Worm (Caenorhabditis elegans): Measurements from ENCODE around the gene Y54G2A.76.

Gene Y54G2A.76

ce11 chrIV:2846264-2846663, 37.1 kb downstream of the Y54G2A.76 start, which contains the start of gene Y54G2A.40 (continued):
- TF ChIP-seq dve-1 (tag; optimal IDR thresholded peaks at IDR 0.05; ENCODE audit: insufficient read depth) (peak; percentile 28), rbr-2 (tag; optimal IDR thresholded peaks at IDR 0.05) (no peak), hlh-11 (tag; optimal IDR thresholded peaks at IDR 0.05) (no peak)

ce11 chrIV:2849269-2849668, 40.1 kb downstream of the Y54G2A.76 start:
- TF ChIP-seq set-16 (GFP tag; IDR thresholded peaks at IDR 0.05) (peak; percentile 77), ceh-32 (tag; optimal IDR thresholded peaks at IDR 0.05; ENCODE audit: poor library complexity) (no peak), snpc-1.2 (GFP tag; IDR thresholded peaks at IDR 0.05) (peak; percentile 31; the same call in 1 of the 2 replicates), mxl-3 (GFP tag; optimal IDR thresholded peaks at IDR 0.05) (no peak), egl-43 (GFP tag; IDR thresholded peaks at IDR 0.05) (0 out of 2 replicates have a peak, but pooled peaks have one; percentile 27), zfp-3 (GFP tag; conservative IDR thresholded peaks at IDR 0.05) (no peak), nhr-11 (tag; optimal IDR thresholded peaks at IDR 0.05) (no peak), lsy-2 (tag; optimal IDR thresholded peaks at IDR 0.05) (no peak), aha-1 (tag) (no peak), pqm-1 (tag; optimal IDR thresholded peaks at IDR 0.05) (no peak)

- TF ChIP-seq mes-2 (tag; optimal IDR thresholded peaks at IDR 0.05; ENCODE audit: poor library complexity, severe bottlenecking) (no peak), sdz-12 (GFP tag; optimal IDR thresholded peaks at IDR 0.05) (no peak), jun-1 (tag; optimal IDR thresholded peaks at IDR 0.05) (no peak), lin-39 (tag; optimal IDR thresholded peaks at IDR 0.05) (no peak), lin-15B (tag; optimal IDR thresholded peaks at IDR 0.05) (no peak), attf-4 (tag; optimal IDR thresholded peaks at IDR 0.05) (no peak), F26F4.8 (GFP tag; conservative IDR thresholded peaks at IDR 0.05) (no peak), ceh-62 (tag; optimal IDR thresholded peaks at IDR 0.05) (no peak), F10B5.3 (tag; optimal IDR thresholded peaks at IDR 0.05) (no peak), hmg-1.1 (GFP tag; IDR thresholded peaks at IDR 0.05) (no peak), ceh-82 (tag; optimal IDR thresholded peaks at IDR 0.05) (no peak), daf-19 (GFP tag; conservative IDR thresholded peaks at IDR 0.05) (no peak), saeg-2 (GFP tag; IDR thresholded peaks at IDR 0.05) (no peak), dmd-6 (GFP tag; IDR thresholded peaks at IDR 0.05) (no peak), ceh-20 (GFP tag; IDR thresholded peaks at IDR 0.05) (no peak), mdt-29 (GFP tag; IDR thresholded peaks at IDR 0.05) (no peak)
These were observed 41.4 kb downstream of the Y54G2A.76 start, which contains the start of gene clec-85 for ce11 chrIV:2850586-2850985. Gene clec-85, plus strand, starts transcription at chrIV:2850886.

DNA sequence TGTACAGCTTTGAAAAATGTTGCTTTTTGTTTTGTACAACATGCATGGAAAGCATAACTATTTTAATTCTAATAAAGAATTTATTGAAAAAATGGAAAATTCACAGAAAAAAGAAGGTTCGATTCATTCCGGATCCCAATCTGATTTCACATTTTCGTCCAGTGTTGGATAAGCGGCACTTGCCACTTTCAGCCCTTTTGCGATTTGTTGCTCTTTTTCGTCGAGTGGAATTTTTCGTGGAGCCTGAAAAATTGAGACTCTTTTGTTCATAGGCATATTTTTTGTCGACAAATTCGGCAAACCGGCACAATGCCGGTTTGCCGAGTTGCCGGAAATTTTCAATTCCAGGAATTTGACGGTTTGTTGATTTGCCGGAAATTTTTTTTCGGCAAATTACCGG, 42.4 kb downstream of the Y54G2A.76 start:
- TF ChIP-seq aha-1 (tag) = peak; percentile 91
- TF ChIP-seq ceh-28 (tag; optimal IDR thresholded peaks at IDR 0.05) = no peak

DNA sequence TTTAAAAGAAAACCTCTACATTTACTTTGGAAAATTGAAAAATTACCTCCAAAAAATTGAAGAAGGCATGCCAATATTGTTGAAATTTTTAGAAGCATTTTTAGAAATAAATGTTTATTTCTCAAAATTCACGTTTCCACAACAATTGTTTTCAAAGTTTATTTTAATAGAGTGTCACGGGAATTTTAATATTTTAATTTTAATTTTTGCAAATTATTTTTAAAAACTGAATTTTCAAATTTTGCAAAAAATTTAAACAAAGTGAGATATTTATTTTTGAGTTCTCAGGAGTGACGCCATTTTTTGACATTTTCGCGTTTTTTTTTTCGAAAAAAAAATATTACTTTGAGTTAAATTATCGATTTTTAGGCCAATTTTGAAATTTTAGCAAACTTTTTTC, 44.0 kb downstream of the Y54G2A.76 start, which contains the start of gene Y54G2A.49:
Gene Y54G2A.49, minus strand, starts transcription at position 101 of the 400 bp plus-strand sequence.
- TF ChIP-seq nhr-42 (GFP tag; IDR thresholded peaks at IDR 0.05) (no peak), dmd-6 (GFP tag; IDR thresholded peaks at IDR 0.05) (no peak), nhr-41 (GFP tag; IDR thresholded peaks at IDR 0.05) (no peak), ceh-28 (tag; optimal IDR thresholded peaks at IDR 0.05) (no peak), nhr-11 (tag; optimal IDR thresholded peaks at IDR 0.05) (no peak), ZK337.2 (GFP tag; IDR thresholded peaks at IDR 0.05) (no peak), zip-2 (tag; optimal IDR thresholded peaks at IDR 0.05) (no peak)

Data from whole organism, L4 larva.